Fruit fly (Drosophila melanogaster) whole organism: ENCODE measurements around the gene alpha-Est10.

Source experiments
- Dll ChIP-seq: fragments of >200 bp; optimal IDR thresholded peaks from 2 replicates; lab custom pipeline; 2017
- pan ChIP-seq: fragments of >200 bp; optimal IDR thresholded peaks from 2 replicates; lab custom pipeline; 2017
- usp ChIP-seq: fragments of >200 bp; optimal IDR thresholded peaks from 2 replicates; lab custom pipeline; 2017; ENCODE audit warnings: missing biosample characterization, missing genetic modification characterization, mixed read lengths

dm6 chr3R:7535606-7536005 lies 42.0 kb upstream of the alpha-Est10 start:
- TF ChIP-seq usp (GFP tag; lab: Kevin White, UChicago) (no peak), pan (lab: Kevin White, UChicago) (no peak), Dll (lab: Kevin White, UChicago) (no peak)
